Fruit fly (Drosophila melanogaster) whole organism, prepupa: Measurements from ENCODE around the gene CG15728.

ENCODE experiments used
- Blimp-1 ChIP-seq: fragments of 200-800 bp; sonication (Bioruptor generic); optimal IDR thresholded peaks from 3 replicates; lab custom pipeline; 2017; ENCODE audit warnings: missing biosample characterization, missing genetic modification characterization, mild to moderate bottlenecking, moderate library complexity, missing genetic modification reagents
- CG10669 ChIP-seq: fragments of 200-800 bp; sonication (Bioruptor generic); optimal IDR thresholded peaks from 3 replicates; lab custom pipeline; 2018; ENCODE audit warnings: missing biosample characterization, mild to moderate bottlenecking, missing genetic modification characterization, moderate library complexity
- CG11294 ChIP-seq: fragments of 200-800 bp; sonication (Bioruptor generic); IDR thresholded peaks from 2 replicates; pipeline ENCODE4 v1.3.6; 2022; ENCODE audit warnings: missing biosample characterization, missing genetic modification characterization
- CG11762 ChIP-seq: fragments of 200-800 bp; sonication (Bioruptor generic); optimal IDR thresholded peaks from 3 replicates; lab custom pipeline; 2016; ENCODE audit warnings: missing biosample characterization, missing genetic modification characterization; ENCODE audit not compliant: insufficient read depth
- CG11902 ChIP-seq: fragments of 200-800 bp; sonication (Bioruptor generic); optimal IDR thresholded peaks from 3 replicates; lab custom pipeline; 2016; ENCODE audit warnings: missing biosample characterization, missing genetic modification characterization
- CG15336 ChIP-seq: fragments of 200-800 bp; sonication (Bioruptor generic); IDR thresholded peaks from 2 replicates; pipeline ENCODE4 v1.3.6; 2022; ENCODE audit warnings: missing biosample characterization, missing genetic modification characterization
- CG3032 ChIP-seq: fragments of 200-800 bp; optimal IDR thresholded peaks from 2 replicates; lab custom pipeline; 2019; ENCODE audit warnings: missing biosample characterization, mild to moderate bottlenecking, missing genetic modification characterization, moderate library complexity
- CG34406 ChIP-seq: fragments of 200-800 bp; sonication (Bioruptor generic); optimal IDR thresholded peaks from 3 replicates; lab custom pipeline; 2016; ENCODE audit warnings: missing biosample characterization, missing genetic modification characterization
- CG3919 ChIP-seq: fragments of 200-800 bp; sonication (Bioruptor generic); optimal IDR thresholded peaks from 3 replicates; lab custom pipeline; 2016; ENCODE audit warnings: missing biosample characterization, missing genetic modification characterization
- CG4318 ChIP-seq: fragments of 200-800 bp; sonication (Bioruptor generic); optimal IDR thresholded peaks from 3 replicates; lab custom pipeline; 2017; ENCODE audit warnings: missing biosample characterization, mild to moderate bottlenecking, missing genetic modification characterization
- CG6163 ChIP-seq: fragments of 200-800 bp; sonication (Bioruptor generic); IDR thresholded peaks from 3 replicates; pipeline ENCODE4 v1.3.6; 2022; ENCODE audit warnings: missing biosample characterization, missing genetic modification characterization
- CG6792 ChIP-seq: fragments of 200-800 bp; sonication (Bioruptor generic); optimal IDR thresholded peaks from 3 replicates; lab custom pipeline; 2016; ENCODE audit warnings: missing biosample characterization, missing genetic modification characterization
- CG6808 ChIP-seq: fragments of 200-800 bp; sonication (Bioruptor generic); optimal IDR thresholded peaks from 3 replicates; lab custom pipeline; 2017; ENCODE audit warnings: missing biosample characterization, missing genetic modification characterization, mild to moderate bottlenecking, moderate library complexity, missing genetic modification reagents
- CG6854 ChIP-seq: fragments of 200-800 bp; sonication (Bioruptor generic); optimal IDR thresholded peaks from 2 replicates; lab custom pipeline; 2017; ENCODE audit warnings: missing biosample characterization, mild to moderate bottlenecking, missing genetic modification characterization
- CG7368 ChIP-seq: fragments of 200-800 bp; sonication (Bioruptor generic); optimal IDR thresholded peaks from 3 replicates; lab custom pipeline; 2016; ENCODE audit warnings: missing biosample characterization, missing genetic modification characterization
- CG8119 ChIP-seq: fragments of 200-800 bp; sonication (Bioruptor generic); IDR thresholded peaks from 3 replicates; pipeline ENCODE4 v1.3.6; 2022; ENCODE audit warnings: missing biosample characterization, missing genetic modification characterization
- CG8319 ChIP-seq: fragments of 200-800 bp; sonication (Bioruptor generic); optimal IDR thresholded peaks from 3 replicates; lab custom pipeline; 2016; ENCODE audit warnings: missing biosample characterization, missing genetic modification characterization
- CG8632 ChIP-seq: fragments of 200-800 bp; sonication (Bioruptor generic); optimal IDR thresholded peaks from 3 replicates; lab custom pipeline; 2016; ENCODE audit warnings: missing biosample characterization, missing genetic modification characterization
- Eip75B ChIP-seq: fragments of 200-800 bp; sonication (Bioruptor generic); optimal IDR thresholded peaks from 3 replicates; lab custom pipeline; 2016; ENCODE audit warnings: missing biosample characterization, missing genetic modification characterization
- Eip93F ChIP-seq: fragments of 200-800 bp; sonication (Bioruptor generic); optimal IDR thresholded peaks from 2 replicates; lab custom pipeline; 2016; ENCODE audit warnings: missing biosample characterization, mild to moderate bottlenecking, missing genetic modification characterization
- Ets21C ChIP-seq: fragments of 200-800 bp; sonication (Bioruptor generic); optimal IDR thresholded peaks from 3 replicates; lab custom pipeline; 2016; ENCODE audit warnings: missing biosample characterization, missing genetic modification characterization
- Ets96B ChIP-seq: fragments of 200-800 bp; optimal IDR thresholded peaks from 2 replicates; lab custom pipeline; 2019; ENCODE audit warnings: missing biosample characterization, mild to moderate bottlenecking, missing genetic modification characterization, moderate library complexity
- Gug ChIP-seq: fragments of 200-800 bp; sonication (Bioruptor generic); IDR thresholded peaks from 2 replicates; pipeline ENCODE4 v1.3.6; 2022; ENCODE audit warnings: missing biosample characterization, missing genetic modification characterization
- Hr38 ChIP-seq: sonication (Bioruptor generic); optimal IDR thresholded peaks from 2 replicates; lab custom pipeline; 2016; ENCODE audit warnings: missing biosample characterization, missing genetic modification characterization
- Hr39 ChIP-seq: fragments of 200-800 bp; sonication (Bioruptor generic); optimal IDR thresholded peaks from 2 replicates; lab custom pipeline; 2016; ENCODE audit warnings: missing biosample characterization, missing genetic modification characterization
- Hr4 ChIP-seq: fragments of 200-800 bp; sonication (Bioruptor generic); optimal IDR thresholded peaks from 3 replicates; lab custom pipeline; 2016; ENCODE audit warnings: missing biosample characterization, missing genetic modification characterization
- Lpt ChIP-seq: fragments of 200-800 bp; sonication (Bioruptor generic); optimal IDR thresholded peaks from 3 replicates; lab custom pipeline; 2016; ENCODE audit warnings: missing biosample characterization, missing genetic modification characterization
- acj6 ChIP-seq: fragments of 200-800 bp; sonication (Bioruptor generic); optimal IDR thresholded peaks from 3 replicates; lab custom pipeline; 2016; ENCODE audit warnings: missing biosample characterization, missing genetic modification characterization
- cyc ChIP-seq: fragments of 200-800 bp; sonication (Bioruptor generic); optimal IDR thresholded peaks from 3 replicates; lab custom pipeline; 2016; ENCODE audit warnings: missing biosample characterization, missing genetic modification characterization
- dac ChIP-seq: fragments of 200-800 bp; sonication (Bioruptor generic); optimal IDR thresholded peaks from 2 replicates; lab custom pipeline; 2017; ENCODE audit warnings: missing biosample characterization, mild to moderate bottlenecking, missing genetic modification characterization
- dsx ChIP-seq: fragments of 200-800 bp; optimal IDR thresholded peaks from 3 replicates; lab custom pipeline; 2019; ENCODE audit warnings: missing biosample characterization, mild to moderate bottlenecking, missing genetic modification characterization, moderate library complexity; ENCODE audit not compliant: poor library complexity, severe bottlenecking
- eg ChIP-seq: fragments of 200-800 bp; sonication (Bioruptor generic); IDR thresholded peaks from 3 replicates; pipeline ENCODE4 v1.3.6; 2022; ENCODE audit warnings: missing biosample characterization, missing genetic modification characterization
- esn ChIP-seq: fragments of 200-800 bp; sonication (Bioruptor generic); optimal IDR thresholded peaks from 2 replicates; lab custom pipeline; 2016; ENCODE audit warnings: missing biosample characterization, mild to moderate bottlenecking, missing genetic modification characterization, moderate library complexity
- fd85E ChIP-seq: fragments of 200-800 bp; sonication (Bioruptor generic); optimal IDR thresholded peaks from 3 replicates; lab custom pipeline; 2016; ENCODE audit warnings: missing biosample characterization, missing genetic modification characterization
- fkh ChIP-seq: fragments of 200-800 bp; sonication (Bioruptor generic); optimal IDR thresholded peaks from 3 replicates; lab custom pipeline; 2017; ENCODE audit warnings: missing biosample characterization, mild to moderate bottlenecking, missing genetic modification characterization, moderate library complexity
- net ChIP-seq: fragments of 200-800 bp; sonication (Bioruptor generic); optimal IDR thresholded peaks from 3 replicates; lab custom pipeline; 2016; ENCODE audit warnings: missing biosample characterization, missing genetic modification characterization
- pdm3 ChIP-seq: fragments of 200-800 bp; sonication (Bioruptor generic); optimal IDR thresholded peaks from 3 replicates; lab custom pipeline; 2016; ENCODE audit warnings: missing biosample characterization, missing genetic modification characterization
- salr ChIP-seq, 2 experiments: fragments of 200-800 bp; sonication (Bioruptor generic); optimal IDR thresholded peaks; 3 replicates each; lab custom pipeline; 2016 to 2018; ENCODE audit warnings: missing biosample characterization in 2 of 2, missing genetic modification characterization in 2 of 2, mild to moderate bottlenecking in 1 of 2
- spab ChIP-seq: fragments of 200-800 bp; sonication (Bioruptor generic); optimal IDR thresholded peaks from 2 replicates; lab custom pipeline; 2017; ENCODE audit warnings: missing biosample characterization, mild to moderate bottlenecking, missing genetic modification characterization, missing genetic modification reagents
- ss ChIP-seq, 2 experiments: fragments of 200-800 bp; sonication (Bioruptor generic); optimal IDR thresholded peaks; 2 replicates in 1 of 2; 3 replicates in 1 of 2; lab custom pipeline; 2017 to 2018; ENCODE audit warnings: mild to moderate bottlenecking in 2 of 2, missing biosample characterization in 2 of 2, missing genetic modification characterization in 2 of 2, moderate library complexity in 1 of 2
- svp ChIP-seq: fragments of 200-800 bp; sonication (Bioruptor generic); peaks from one replicate; lab custom pipeline; 2016; ENCODE audit warnings: missing biosample characterization, missing genetic modification characterization
- topi ChIP-seq: fragments of 200-800 bp; sonication (Bioruptor generic); optimal IDR thresholded peaks from 3 replicates; lab custom pipeline; 2016; ENCODE audit warnings: missing biosample characterization, missing genetic modification characterization
- vri ChIP-seq: fragments of 200-800 bp; sonication (Bioruptor generic); optimal IDR thresholded peaks from 3 replicates; lab custom pipeline; 2016; ENCODE audit warnings: missing biosample characterization, mild to moderate bottlenecking, missing genetic modification characterization

CG15728 gene

dm6 chrX:12574666-12575202 lies 49.4 kb upstream of the CG15728 start (continued):
- peak; percentile 94 for TF ChIP-seq CG6808 (GFP tag; lab: Kevin White, UChicago)
- TF ChIP-seq Blimp-1 (GFP tag; lab: Kevin White, UChicago) = peak; percentile 29
- peak; percentile 82 for TF ChIP-seq pdm3 (GFP tag; lab: Kevin White, UChicago)
- peak; percentile 84 for TF ChIP-seq svp (GFP tag; lab: Kevin White, UChicago)
- TF ChIP-seq fkh (GFP tag; lab: Kevin White, UChicago) = peak; percentile 18
- peak; percentile 40; the same call in 1 of the 2 replicates for TF ChIP-seq CG11294 (GFP tag; lab: Robert Waterston, UW)
- peak; percentile 87 for TF ChIP-seq dac (GFP tag; lab: Kevin White, UChicago)
- TF ChIP-seq Hr39 = peak; percentile 27
- TF ChIP-seq CG8632 (GFP tag; lab: Kevin White, UChicago) = peak; percentile 77
- TF ChIP-seq CG10669 (GFP tag; lab: Kevin White, UChicago) = peak; percentile 91
- peak; percentile 73 for TF ChIP-seq CG11762 (GFP tag; lab: Kevin White, UChicago)
- peak; percentile 50 for TF ChIP-seq acj6 (GFP tag; lab: Kevin White, UChicago)

dm6 chrX:12575292-12575826 lies 48.7 kb upstream of the CG15728 start:
- no peak for TF ChIP-seq Ets96B (tag; lab: Kevin White, UChicago)
- no peak for TF ChIP-seq Eip93F (GFP tag; lab: Kevin White, UChicago)
- peak; percentile 9 for TF ChIP-seq Blimp-1 (GFP tag; lab: Kevin White, UChicago)
- TF ChIP-seq CG10669 (GFP tag; lab: Kevin White, UChicago) = peak; percentile 18
- no peak for TF ChIP-seq dsx (GFP tag; lab: Kevin White, UChicago)
- peak; percentile 78 for TF ChIP-seq svp (GFP tag; lab: Kevin White, UChicago)
- peak; percentile 36 for TF ChIP-seq CG8632 (GFP tag; lab: Kevin White, UChicago)
- peak; percentile 8; the same call in 1 of the 2 replicates for TF ChIP-seq CG11294 (GFP tag; lab: Robert Waterston, UW)
- TF ChIP-seq CG8119 (GFP tag; lab: Robert Waterston, UW) = peak; percentile 31; the same call in 2 of the 3 replicates
- TF ChIP-seq CG34406 = peak; percentile 6

dm6 chrX:12575827-12576408 lies 48.2 kb upstream of the CG15728 start:
- peak; percentile 94 for TF ChIP-seq CG4318 (GFP tag; lab: Kevin White, UChicago)
- peak; percentile 78 for TF ChIP-seq spab
- no peak for TF ChIP-seq Blimp-1 (GFP tag; lab: Kevin White, UChicago)
- TF ChIP-seq dac (GFP tag; lab: Kevin White, UChicago) = peak; percentile 88
- TF ChIP-seq CG6163 (GFP tag; lab: Robert Waterston, UW) = peak; percentile 85
- peak; percentile 89 for TF ChIP-seq eg (GFP tag; lab: Robert Waterston, UW)
- TF ChIP-seq ss (GFP tag; optimal IDR thresholded peaks at IDR 0.05; lab: Kevin White, UChicago) = peak; percentile 81 to 91
- peak; percentile 65 for TF ChIP-seq cyc (GFP tag; lab: Kevin White, UChicago)
- peak; percentile 82 for TF ChIP-seq topi
- TF ChIP-seq Eip75B = peak; percentile 87
- TF ChIP-seq CG3032 (tag; lab: Kevin White, UChicago) = peak; percentile 81
- TF ChIP-seq vri = peak; percentile 47
- TF ChIP-seq CG11294 (GFP tag; lab: Robert Waterston, UW) = peak; percentile 67
- peak; percentile 91 for TF ChIP-seq net (GFP tag; lab: Kevin White, UChicago)
- TF ChIP-seq CG11902 = peak; percentile 22
- TF ChIP-seq Ets21C (GFP tag; lab: Kevin White, UChicago) = peak; percentile 63
- TF ChIP-seq CG3919 (GFP tag; lab: Kevin White, UChicago) = peak; percentile 86
- peak; percentile 77 for TF ChIP-seq CG8632 (GFP tag; lab: Kevin White, UChicago)
- peak; percentile 62 to 93 for TF ChIP-seq salr (GFP tag; optimal IDR thresholded peaks at IDR 0.05; lab: Kevin White, UChicago)
- TF ChIP-seq Hr38 (GFP tag; lab: Kevin White, UChicago) = no peak
- peak; percentile 93 for TF ChIP-seq Lpt
- peak; percentile 94 for TF ChIP-seq CG15336 (GFP tag; lab: Robert Waterston, UW)
- peak; percentile 66 for TF ChIP-seq CG8319 (GFP tag; lab: Kevin White, UChicago)
- TF ChIP-seq CG7368 (GFP tag; lab: Kevin White, UChicago) = peak; percentile 52
- TF ChIP-seq fd85E = peak; percentile 53
- peak; percentile 80 for TF ChIP-seq CG6792
- no peak for TF ChIP-seq CG6854 (GFP tag; lab: Kevin White, UChicago)
- peak; percentile 94 for TF ChIP-seq Hr4 (GFP tag; lab: Kevin White, UChicago)
- peak; percentile 77 for TF ChIP-seq Gug
- peak; percentile 85 for TF ChIP-seq esn (GFP tag; lab: Kevin White, UChicago)
- TF ChIP-seq fkh (GFP tag; lab: Kevin White, UChicago) = no peak
- peak; percentile 91 for TF ChIP-seq CG11762 (GFP tag; lab: Kevin White, UChicago)
- TF ChIP-seq Ets96B (tag; lab: Kevin White, UChicago) = peak; percentile 84
- TF ChIP-seq CG34406 = peak; percentile 77
